Fruit fly (Drosophila melanogaster): Measurements from ENCODE around the gene NUCB1.

The NUCB1 gene

dm6 chr3L:17808597-17809213 lies 6.6 kb upstream of the NUCB1 start, which contains the start of gene CG32191 (continued):
- TF ChIP-seq Pdp1 (GFP tag; optimal IDR thresholded peaks at IDR 0.05) (peak in 1 of 2 experiments; percentile 93), trh (GFP tag; optimal IDR thresholded peaks at IDR 0.05) (no peak), CkIIα-i1 (GFP tag; IDR thresholded peaks at IDR 0.05) (no peak), Xbp1 (GFP tag; optimal IDR thresholded peaks at IDR 0.05) (no peak), CG15269 (tag; optimal IDR thresholded peaks at IDR 0.05) (peak; percentile 26), crc (GFP tag; optimal IDR thresholded peaks at IDR 0.05) (no peak), CG2678 (tag; optimal IDR thresholded peaks at IDR 0.05) (peak; percentile 44), CG4617 (GFP tag; optimal IDR thresholded peaks at IDR 0.05; ENCODE audit: borderline replicate concordance) (no peak), CG7357 (GFP tag; IDR thresholded peaks at IDR 0.05) (no peak), CTCF (GFP tag; optimal IDR thresholded peaks at IDR 0.05) (no peak), CG11085 (GFP tag; IDR thresholded peaks at IDR 0.05) (no peak), ab (GFP tag; optimal IDR thresholded peaks at IDR 0.05) (no peak), ham (GFP tag; IDR thresholded peaks at IDR 0.05) (no peak), Gsc (GFP tag; IDR thresholded peaks at IDR 0.05) (no peak), Rfx (GFP tag; IDR thresholded peaks at IDR 0.05) (peak; percentile 18; the same call in 1 of the 2 replicates), Hr78 (GFP tag; optimal IDR thresholded peaks at IDR 0.05) (no peak), Antp (GFP tag; optimal IDR thresholded peaks at IDR 0.05) (no peak), CG17328 (GFP tag; IDR thresholded peaks at IDR 0.05) (no peak), gsb (GFP tag; IDR thresholded peaks at IDR 0.05) (no peak), Dip3 (GFP tag; optimal IDR thresholded peaks at IDR 0.05) (no peak), CG15479 (GFP tag; optimal IDR thresholded peaks at IDR 0.05) (no peak), sob (GFP tag; IDR thresholded peaks at IDR 0.05) (peak; percentile 20; the same call in 1 of the 2 replicates), ci (GFP tag; IDR thresholded peaks at IDR 0.05) (0 out of 3 replicates have a peak, but pooled peaks have one; percentile 31), pum (GFP tag; optimal IDR thresholded peaks at IDR 0.05) (no peak), sens (GFP tag) (peak; percentile 69), CG6683 (GFP tag; optimal IDR thresholded peaks at IDR 0.05) (no peak), pita (GFP tag; optimal IDR thresholded peaks at IDR 0.05) (no peak), B-H2 (GFP tag; optimal IDR thresholded peaks at IDR 0.05) (no peak), knrl (GFP tag; IDR thresholded peaks at IDR 0.05; ENCODE audit: partially characterized antibody) (no peak), tna (GFP tag; IDR thresholded peaks at IDR 0.05; ENCODE audit: partially characterized antibody) (no peak), CG6175 (GFP tag; IDR thresholded peaks at IDR 0.05) (0 out of 3 replicates have a peak, but pooled peaks have one; percentile 33), CG1832 (GFP tag; optimal IDR thresholded peaks at IDR 0.05) (no peak), Hr51 (GFP tag; optimal IDR thresholded peaks at IDR 0.05) (no peak), CG32532 (GFP tag; IDR thresholded peaks at IDR 0.05) (0 out of 2 replicates have a peak, but pooled peaks have one; percentile 23), chinmo (GFP tag; IDR thresholded peaks at IDR 0.05; ENCODE audit: partially characterized antibody) (0 out of 4 replicates have a peak, but pooled peaks have one; percentile 37), CG8281 (tag; optimal IDR thresholded peaks at IDR 0.05) (no peak), croc (GFP tag; conservative IDR thresholded peaks at IDR 0.05) (no peak), gfzf (GFP tag; optimal IDR thresholded peaks at IDR 0.05) (no peak), CG14965 (GFP tag; optimal IDR thresholded peaks at IDR 0.05; ENCODE audit: borderline replicate concordance) (no peak), CG11695 (GFP tag; IDR thresholded peaks at IDR 0.05) (0 out of 3 replicates have a peak, but pooled peaks have one; percentile 11), mld (GFP tag; IDR thresholded peaks at IDR 0.05; ENCODE audit: partially characterized antibody) (no peak), CG15011 (GFP tag; optimal IDR thresholded peaks at IDR 0.05) (peak; percentile 23), caup (GFP tag; optimal IDR thresholded peaks at IDR 0.05; ENCODE audit: severe bottlenecking) (peak; percentile 50), Vsx1 (GFP tag; optimal IDR thresholded peaks at IDR 0.05) (peak; percentile 3), ato (GFP tag; IDR thresholded peaks at IDR 0.05; ENCODE audit: partially characterized antibody) (no peak), lab (GFP tag; optimal IDR thresholded peaks at IDR 0.05) (peak; percentile 79), CG2889 (GFP tag; IDR thresholded peaks at IDR 0.05) (0 out of 3 replicates have a peak, but pooled peaks have one; percentile 8), CG34376 (GFP tag; optimal IDR thresholded peaks at IDR 0.05) (peak; percentile 59), CG12769 (tag; optimal IDR thresholded peaks at IDR 0.05) (no peak)

Data from whole organism, embryonic.